Fruit fly (Drosophila melanogaster) whole organism, embryonic: Measurements from ENCODE around the gene bmm.

Source experiments
- Bdp1 ChIP-seq: fragments of 200-800 bp; sonication (Bioruptor generic); optimal IDR thresholded peaks from 3 replicates; lab custom pipeline; 2016; ENCODE audit warnings: missing biosample characterization, missing genetic modification characterization
- CG10147 ChIP-seq: fragments of 200-800 bp; sonication (Bioruptor generic); optimal IDR thresholded peaks from 2 replicates; lab custom pipeline; 2019; ENCODE audit warnings: missing biosample characterization, mild to moderate bottlenecking, missing genetic modification characterization, moderate library complexity
- CG10431 ChIP-seq: fragments of 200-800 bp; sonication (Bioruptor generic); optimal IDR thresholded peaks from 3 replicates; lab custom pipeline; 2018; ENCODE audit warnings: missing biosample characterization, mild to moderate bottlenecking, missing genetic modification characterization
- CG11398 ChIP-seq: fragments of 200-800 bp; sonication (Bioruptor generic); optimal IDR thresholded peaks from 2 replicates; lab custom pipeline; 2016; ENCODE audit warnings: missing biosample characterization, missing genetic modification characterization
- CG12219 ChIP-seq: fragments of 200-800 bp; sonication (Bioruptor generic); optimal IDR thresholded peaks from 3 replicates; lab custom pipeline; 2018; ENCODE audit warnings: missing biosample characterization, mild to moderate bottlenecking, missing genetic modification characterization
- CG13123 ChIP-seq: fragments of 200-800 bp; sonication (Bioruptor generic); optimal IDR thresholded peaks from 2 replicates; lab custom pipeline; 2016; ENCODE audit warnings: missing biosample characterization, missing genetic modification characterization
- CG1529 ChIP-seq: fragments of 200-800 bp; sonication (Bioruptor generic); optimal IDR thresholded peaks from 3 replicates; lab custom pipeline; 2018; ENCODE audit warnings: missing biosample characterization, missing genetic modification characterization
- CG16863 ChIP-seq: fragments of 200-800 bp; sonication (Bioruptor generic); optimal IDR thresholded peaks from 3 replicates; lab custom pipeline; 2016; ENCODE audit warnings: missing biosample characterization, missing genetic modification characterization
- CG17568 ChIP-seq: fragments of 200-800 bp; sonication (Bioruptor generic); optimal IDR thresholded peaks from 2 replicates; lab custom pipeline; 2018; ENCODE audit warnings: missing biosample characterization, mild to moderate bottlenecking, missing genetic modification characterization, moderate library complexity
- CG31365 ChIP-seq: fragments of 200-800 bp; sonication (Bioruptor generic); optimal IDR thresholded peaks from 2 replicates; lab custom pipeline; 2018; ENCODE audit warnings: missing biosample characterization, mild to moderate bottlenecking, missing genetic modification characterization
- CG3163 ChIP-seq: fragments of 200-800 bp; sonication (Bioruptor generic); optimal IDR thresholded peaks from 3 replicates; lab custom pipeline; 2016; ENCODE audit warnings: missing biosample characterization, missing genetic modification characterization
- CG34422 ChIP-seq: fragments of 200-800 bp; sonication (Bioruptor generic); IDR thresholded peaks from 3 replicates; pipeline ENCODE4 v1.3.6; 2022; ENCODE audit warnings: missing biosample characterization, missing genetic modification characterization
- CG3838 ChIP-seq: fragments of 200-800 bp; sonication (Bioruptor generic); optimal IDR thresholded peaks from 3 replicates; lab custom pipeline; 2016; ENCODE audit warnings: missing biosample characterization, missing genetic modification characterization
- CG3847 ChIP-seq: fragments of 200-800 bp; sonication (Bioruptor generic); IDR thresholded peaks from 2 replicates; pipeline ENCODE4 v1.3.6; 2022; ENCODE audit warnings: missing biosample characterization, missing genetic modification characterization
- CG4617 ChIP-seq: fragments of 200-800 bp; sonication (Bioruptor generic); optimal IDR thresholded peaks from 3 replicates; lab custom pipeline; 2016; ENCODE audit warnings: missing biosample characterization, missing genetic modification characterization, borderline replicate concordance
- CG6175 ChIP-seq: fragments of 200-800 bp; sonication (Bioruptor generic); IDR thresholded peaks from 3 replicates; pipeline ENCODE4 v1.3.6; 2022; ENCODE audit warnings: missing biosample characterization, missing genetic modification characterization
- CG6791 ChIP-seq: fragments of 200-800 bp; sonication (Bioruptor generic); IDR thresholded peaks from 3 replicates; pipeline ENCODE4 v1.3.6; 2022; ENCODE audit warnings: missing biosample characterization, missing genetic modification characterization; ENCODE audit not compliant: partially characterized antibody
- CG7745 ChIP-seq: fragments of 200-800 bp; sonication (Bioruptor generic); optimal IDR thresholded peaks from 2 replicates; lab custom pipeline; 2018; ENCODE audit warnings: missing biosample characterization, mild to moderate bottlenecking, missing genetic modification characterization, moderate library complexity
- CG9876 ChIP-seq: fragments of 200-800 bp; sonication (Bioruptor generic); optimal IDR thresholded peaks from 2 replicates; lab custom pipeline; 2016; ENCODE audit warnings: missing biosample characterization, missing genetic modification characterization
- Dref ChIP-seq: fragments of 200-800 bp; sonication (Bioruptor generic); IDR thresholded peaks from 2 replicates; pipeline ENCODE4 v1.3.6; 2022; ENCODE audit warnings: missing biosample characterization, missing genetic modification characterization
- H15 ChIP-seq: fragments of 200-800 bp; sonication (Bioruptor generic); IDR thresholded peaks from 3 replicates; pipeline ENCODE4 v1.3.6; 2022; ENCODE audit warnings: missing biosample characterization, missing genetic modification characterization
- Hmx ChIP-seq: fragments of 200-800 bp; sonication (Bioruptor generic); optimal IDR thresholded peaks from 2 replicates; lab custom pipeline; 2016; ENCODE audit warnings: missing biosample characterization, missing genetic modification characterization
- Hr51 ChIP-seq, 2 experiments: fragments of 200-800 bp; sonication (Bioruptor generic); optimal IDR thresholded peaks; 2 replicates in 1 of 2; 3 replicates in 1 of 2; lab custom pipeline; 2016 to 2018; ENCODE audit warnings: missing biosample characterization in 2 of 2, missing genetic modification characterization in 2 of 2, mild to moderate bottlenecking in 1 of 2, moderate library complexity in 1 of 2
- Lim3 ChIP-seq: fragments of 200-800 bp; sonication (Bioruptor generic); IDR thresholded peaks from 2 replicates; pipeline ENCODE4 v1.3.6; 2022; ENCODE audit warnings: missing biosample characterization, missing genetic modification characterization
- MESR4 ChIP-seq: fragments of 200-800 bp; sonication (Bioruptor generic); optimal IDR thresholded peaks from 2 replicates; lab custom pipeline; 2018; ENCODE audit warnings: missing biosample characterization, mild to moderate bottlenecking, missing genetic modification characterization, moderate library complexity
- MTF-1 ChIP-seq: fragments of 200-800 bp; sonication (Bioruptor generic); optimal IDR thresholded peaks from 2 replicates; lab custom pipeline; 2018; ENCODE audit warnings: missing biosample characterization, mild to moderate bottlenecking, missing genetic modification characterization, borderline replicate concordance
- Sox100B ChIP-seq: fragments of 200-800 bp; sonication (Bioruptor generic); optimal IDR thresholded peaks from 3 replicates; lab custom pipeline; 2018; ENCODE audit warnings: missing biosample characterization, mild to moderate bottlenecking, missing genetic modification characterization
- abd-A ChIP-seq: fragments of 200-800 bp; sonication (Bioruptor generic); optimal IDR thresholded peaks from 3 replicates; lab custom pipeline; 2019; ENCODE audit warnings: missing biosample characterization, mild to moderate bottlenecking, missing genetic modification characterization, moderate library complexity
- cas ChIP-seq: fragments of 200-800 bp; sonication (Bioruptor generic); IDR thresholded peaks from 2 replicates; pipeline ENCODE4 v1.3.6; 2022; ENCODE audit warnings: missing biosample characterization, missing genetic modification characterization
- chif ChIP-seq, 2 experiments: fragments of 200-800 bp; sonication (Bioruptor generic); optimal IDR thresholded peaks; 3 replicates each; lab custom pipeline; 2016; ENCODE audit warnings: missing biosample characterization in 2 of 2, missing genetic modification characterization in 2 of 2
- ems ChIP-seq: fragments of 200-800 bp; sonication (Bioruptor generic); optimal IDR thresholded peaks from 3 replicates; lab custom pipeline; 2016; ENCODE audit warnings: missing biosample characterization, missing genetic modification characterization
- eyg ChIP-seq: fragments of 200-800 bp; sonication (Bioruptor generic); optimal IDR thresholded peaks from 3 replicates; lab custom pipeline; 2016; ENCODE audit warnings: missing biosample characterization, missing genetic modification characterization
- fd3F ChIP-seq: fragments of 200-800 bp; sonication (Bioruptor generic); optimal IDR thresholded peaks from 2 replicates; lab custom pipeline; 2018; ENCODE audit warnings: missing biosample characterization, mild to moderate bottlenecking, missing genetic modification characterization, moderate library complexity
- fd96Cb ChIP-seq: fragments of 200-800 bp; sonication (Bioruptor generic); optimal IDR thresholded peaks from 2 replicates; lab custom pipeline; 2018; ENCODE audit warnings: missing biosample characterization, mild to moderate bottlenecking, missing genetic modification characterization, moderate library complexity
- ftz-f1 ChIP-seq: fragments of 200-800 bp; sonication (Bioruptor generic); optimal IDR thresholded peaks from 2 replicates; lab custom pipeline; 2016; ENCODE audit warnings: missing biosample characterization, missing genetic modification characterization
- hbn ChIP-seq: fragments of 200-800 bp; sonication (Bioruptor generic); IDR thresholded peaks from 2 replicates; pipeline ENCODE4 v1.3.6; 2022; ENCODE audit warnings: missing biosample characterization, missing genetic modification characterization; ENCODE audit not compliant: partially characterized antibody
- jigr1 ChIP-seq: fragments of 200-800 bp; sonication (Bioruptor generic); IDR thresholded peaks from 3 replicates; pipeline ENCODE4 v1.3.6; 2022; ENCODE audit warnings: missing biosample characterization, missing genetic modification characterization
- jumu ChIP-seq: fragments of 200-800 bp; sonication (Bioruptor generic); optimal IDR thresholded peaks from 3 replicates; lab custom pipeline; 2016; ENCODE audit warnings: missing biosample characterization, missing genetic modification characterization
- lab ChIP-seq: fragments of 200-800 bp; sonication (Bioruptor generic); optimal IDR thresholded peaks from 3 replicates; lab custom pipeline; 2017; ENCODE audit warnings: missing biosample characterization, missing genetic modification characterization, mild to moderate bottlenecking, moderate library complexity, missing genetic modification reagents
- lmd ChIP-seq: fragments of 200-800 bp; sonication (Bioruptor generic); IDR thresholded peaks from 2 replicates; pipeline ENCODE4 v1.3.6; 2022; ENCODE audit warnings: missing biosample characterization, missing genetic modification characterization
- pros ChIP-seq: fragments of 200-800 bp; sonication (Bioruptor generic); optimal IDR thresholded peaks from 3 replicates; lab custom pipeline; 2019; ENCODE audit warnings: missing biosample characterization, mild to moderate bottlenecking, missing genetic modification characterization, moderate library complexity
- ro ChIP-seq: fragments of 200-800 bp; sonication (Bioruptor generic); IDR thresholded peaks from 2 replicates; pipeline ENCODE4 v1.3.6; 2022; ENCODE audit warnings: missing biosample characterization, missing genetic modification characterization
- sc ChIP-seq, 3 experiments: fragments of >200 bp in 2 of 3; fragments of 200-800 bp in 1 of 3; sonication (Bioruptor generic) in 1 of 3; optimal IDR thresholded peaks; 2 replicates in 2 of 3; 3 replicates in 1 of 3; lab custom pipeline; 2017; ENCODE audit warnings: mild to moderate bottlenecking in 1 of 3, missing biosample characterization in 1 of 3, missing genetic modification characterization in 1 of 3, missing genetic modification reagents in 1 of 3
- shn ChIP-seq: fragments of 200-800 bp; sonication (Bioruptor generic); optimal IDR thresholded peaks from 3 replicates; lab custom pipeline; 2016; ENCODE audit warnings: missing biosample characterization, missing genetic modification characterization
- sima ChIP-seq: fragments of 200-800 bp; sonication (Bioruptor generic); optimal IDR thresholded peaks from 2 replicates; lab custom pipeline; 2016; ENCODE audit warnings: missing biosample characterization, missing genetic modification characterization
- sna ChIP-seq: fragments of 200-800 bp; sonication (Bioruptor generic); IDR thresholded peaks from 2 replicates; pipeline ENCODE4 v1.3.6; 2022; ENCODE audit warnings: missing biosample characterization, missing genetic modification characterization; ENCODE audit not compliant: partially characterized antibody
- sqz ChIP-seq: fragments of 200-800 bp; sonication (Bioruptor generic); optimal IDR thresholded peaks from 3 replicates; lab custom pipeline; 2018; ENCODE audit warnings: missing biosample characterization, mild to moderate bottlenecking, missing genetic modification characterization
- wor ChIP-seq: fragments of 200-800 bp; sonication (Bioruptor generic); IDR thresholded peaks from 2 replicates; pipeline ENCODE4 v1.3.6; 2022; ENCODE audit warnings: missing biosample characterization, missing genetic modification characterization

The bmm gene

DNA sequence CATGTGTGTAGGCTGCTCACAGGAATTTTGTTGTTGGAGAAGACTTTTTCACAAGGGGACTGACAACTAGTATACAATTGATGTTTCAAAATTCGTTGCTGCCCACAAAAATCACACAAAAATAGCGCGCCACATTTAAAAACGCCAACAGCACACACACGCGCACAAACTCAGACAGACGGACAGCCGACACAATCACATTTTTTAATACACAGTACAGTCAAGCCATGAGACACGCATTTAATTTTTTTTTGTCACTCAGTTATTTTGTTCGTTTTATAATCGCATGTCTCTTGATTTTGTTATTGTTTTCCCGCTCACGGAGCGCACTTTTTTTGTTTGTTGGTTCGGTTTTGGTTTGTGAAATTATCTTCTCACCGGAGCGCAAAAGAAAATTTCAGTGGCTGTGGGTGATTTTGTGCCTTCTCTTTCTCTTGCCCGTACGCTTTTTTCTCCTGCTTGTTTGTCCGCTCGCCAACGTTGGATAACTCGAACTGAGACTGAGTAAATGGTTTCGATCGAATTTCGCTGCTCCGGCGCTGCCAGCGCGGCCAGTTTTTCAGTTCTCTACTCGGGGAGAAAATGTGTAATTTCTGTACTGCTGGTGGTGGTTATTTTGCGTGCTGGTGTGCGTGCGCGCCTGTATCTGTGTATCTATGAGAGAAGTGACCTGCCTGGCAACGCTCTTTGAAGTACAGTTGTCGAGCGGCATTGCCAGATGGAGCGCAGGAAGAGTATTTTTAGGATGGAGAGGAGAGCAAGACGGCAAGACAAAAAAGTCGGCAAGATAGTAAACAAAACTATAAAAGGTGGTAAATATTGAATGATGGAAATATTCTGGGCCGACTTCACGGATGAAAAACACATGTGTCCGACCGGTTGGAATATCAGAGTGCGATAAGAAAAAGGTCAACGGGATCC is 28.5 kb downstream of the bmm start, which contains the start of gene CG42507 (continued):
- TF ChIP-seq CG3163 (GFP tag; lab: Kevin White, UChicago) (peak; percentile 91), lab (GFP tag; lab: Kevin White, UChicago) (peak; percentile 71), sna (GFP tag; lab: Robert Waterston, UW) (peak; percentile 24; the same call in 1 of the 2 replicates), fd3F (no peak), CG1529 (GFP tag; lab: Kevin White, UChicago) (peak; percentile 25), eyg (GFP tag; lab: Kevin White, UChicago) (peak; percentile 7), ro (GFP tag; lab: Robert Waterston, UW) (no peak), ems (GFP tag; lab: Kevin White, UChicago) (peak; percentile 46), Dref (no peak), jigr1 (no peak), Bdp1 (GFP tag; lab: Kevin White, UChicago) (no peak), CG6175 (0 out of 3 replicates have a peak, but pooled peaks have one; percentile 18), Sox100B (GFP tag; lab: Kevin White, UChicago) (no peak), abd-A (tag; lab: Kevin White, UChicago) (peak; percentile 18), sima (no peak), MESR4 (peak; percentile 3), CG10147 (GFP tag; lab: Kevin White, UChicago) (peak; percentile 24), CG6791 (GFP tag; lab: Robert Waterston, UW) (no peak), CG16863 (no peak), Hr51 (GFP tag; optimal IDR thresholded peaks at IDR 0.05; lab: Kevin White, UChicago) (no peak), CG31365 (tag; lab: Kevin White, UChicago) (peak; percentile 52), sqz (GFP tag; lab: Kevin White, UChicago) (peak; percentile 51), CG3847 (GFP tag; lab: Robert Waterston, UW) (0 out of 2 replicates have a peak, but pooled peaks have one; percentile 17), CG3838 (GFP tag; lab: Kevin White, UChicago) (no peak), jumu (GFP tag; lab: Kevin White, UChicago) (no peak), CG7745 (tag; lab: Kevin White, UChicago) (peak; percentile 32), shn (GFP tag; lab: Kevin White, UChicago) (no peak), sc (optimal IDR thresholded peaks at IDR 0.05; lab: Kevin White, UChicago) (no peak), sc (GFP tag; optimal IDR thresholded peaks at IDR 0.05; lab: Kevin White, UChicago) (peak; percentile 16), wor (GFP tag; lab: Robert Waterston, UW) (no peak), CG9876 (GFP tag; lab: Kevin White, UChicago) (no peak), H15 (no peak), cas (GFP tag; lab: Robert Waterston, UW) (no peak), pros (GFP tag; lab: Kevin White, UChicago) (peak; percentile 98), ftz-f1 (GFP tag; lab: Kevin White, UChicago) (peak; percentile 75), CG11398 (GFP tag; lab: Kevin White, UChicago) (peak; percentile 14), Hmx (GFP tag; lab: Kevin White, UChicago) (no peak), CG4617 (no peak), CG34422 (GFP tag; lab: Robert Waterston, UW) (peak; percentile 41; the same call in 1 of the 3 replicates), CG10431 (GFP tag; lab: Kevin White, UChicago) (peak; percentile 84), lmd (GFP tag; lab: Robert Waterston, UW) (no peak; the same call in 1 of the 2 replicates), CG13123 (GFP tag; lab: Kevin White, UChicago) (no peak), MTF-1 (GFP tag; lab: Kevin White, UChicago) (peak; percentile 72), Lim3 (GFP tag; lab: Robert Waterston, UW) (no peak), chif (GFP tag; optimal IDR thresholded peaks at IDR 0.05; lab: Kevin White, UChicago) (no peak), CG12219 (peak; percentile 53), fd96Cb (tag; lab: Kevin White, UChicago) (no peak), hbn (GFP tag; lab: Robert Waterston, UW) (peak; percentile 51), CG17568 (GFP tag; lab: Kevin White, UChicago) (peak; percentile 62)
